Worm (Caenorhabditis elegans) whole organism, early embryonic: ENCODE results near the gene drd-10.

Source experiments
- ama-1 ChIP-seq: fragments of 150-350 bp; optimal IDR thresholded peaks from 2 replicates; lab custom pipeline; 2014
- ceh-13 ChIP-seq: fragments of 200-800 bp; sonication (Bioruptor generic); optimal IDR thresholded peaks from 2 replicates; lab custom pipeline; 2018; ENCODE audit warnings: mild to moderate bottlenecking, missing genetic modification characterization, missing compliant biosample characterization
- flt-1 ChIP-seq: fragments of 200-800 bp; sonication (Bioruptor generic); IDR thresholded peaks from 2 replicates; pipeline ENCODE4 v1.3.6; 2022; ENCODE audit warnings: missing genetic modification characterization, missing compliant biosample characterization

- TF ChIP-seq ceh-13 (GFP tag; lab: Kevin White, UChicago) (no peak), flt-1 (GFP tag; lab: Robert Waterston, UW) (no peak), ama-1 (lab: Kevin White, UChicago) (no peak)
Observed at ce11 chrV:6998303-6998884, 9.0 kb upstream of the drd-10 start, which contains the start of gene nhr-42.
